Worm (Caenorhabditis elegans): ENCODE measurements around the gene C49C8.5.

C49C8.5 gene

ce11 chrIV:8658122-8658521, 4.7 kb upstream of the C49C8.5 start, which contains the start of gene C49C8.6:
C49C8.6 (minus strand) TSS chrIV:8658222.
- no peak for TF ChIP-seq dmd-6 (GFP tag; IDR thresholded peaks at IDR 0.05)
- TF ChIP-seq F37D6.2 (tag; optimal IDR thresholded peaks at IDR 0.05): no peak
- no peak for TF ChIP-seq ZK546.5 (tag; optimal IDR thresholded peaks at IDR 0.05)
- no peak for TF ChIP-seq gei-8 (GFP tag; optimal IDR thresholded peaks at IDR 0.05)
- TF ChIP-seq ceh-28 (tag; optimal IDR thresholded peaks at IDR 0.05): no peak
- TF ChIP-seq lin-13 (GFP tag; optimal IDR thresholded peaks at IDR 0.05): no peak
- TF ChIP-seq R02D3.7 (tag; optimal IDR thresholded peaks at IDR 0.05): no peak
- TF ChIP-seq nhr-25 (tag; optimal IDR thresholded peaks at IDR 0.05; ENCODE audit: borderline replicate concordance, insufficient read depth): no peak
- no peak for TF ChIP-seq nhr-28 (tag; optimal IDR thresholded peaks at IDR 0.05)
- TF ChIP-seq zag-1 (tag; optimal IDR thresholded peaks at IDR 0.05): no peak
- no peak for TF ChIP-seq zip-2 (tag; optimal IDR thresholded peaks at IDR 0.05)
- no peak for TF ChIP-seq dmd-8 (GFP tag; IDR thresholded peaks at IDR 0.05)
- TF ChIP-seq daf-8 (GFP tag; IDR thresholded peaks at IDR 0.05): no peak
- TF ChIP-seq F10B5.3 (tag; optimal IDR thresholded peaks at IDR 0.05): no peak

ce11 chrIV:8654115-8654628, 708 bp upstream of the C49C8.5 start, which contains the start of gene C49C8.1:
C49C8.1 (plus strand) TSS chrIV:8654578.
- TF ChIP-seq ama-1 (optimal IDR thresholded peaks at IDR 0.05) (no peak), ceh-20 (GFP tag; IDR thresholded peaks at IDR 0.05) (peak; percentile 34; the same call in 1 of the 2 replicates), ceh-82 (tag; optimal IDR thresholded peaks at IDR 0.05) (no peak), php-3 (GFP tag; IDR thresholded peaks at IDR 0.05) (peak; percentile 72), fos-1 (tag; optimal IDR thresholded peaks at IDR 0.05) (no peak), ceh-32 (tag; optimal IDR thresholded peaks at IDR 0.05; ENCODE audit: poor library complexity) (no peak), hif-1 (tag; optimal IDR thresholded peaks at IDR 0.05) (no peak), mxl-2 (GFP tag; conservative IDR thresholded peaks at IDR 0.05) (no peak), zip-11 (GFP tag; IDR thresholded peaks at IDR 0.05) (no peak), daf-8 (GFP tag; IDR thresholded peaks at IDR 0.05) (no peak), hmg-1.1 (GFP tag; IDR thresholded peaks at IDR 0.05) (no peak), unc-130 (GFP tag; optimal IDR thresholded peaks at IDR 0.05) (no peak), unc-62 (GFP tag; optimal IDR thresholded peaks at IDR 0.05 in 1 of 2) (no peak), unc-62 (tag; optimal IDR thresholded peaks at IDR 0.05) (no peak), attf-4 (tag; optimal IDR thresholded peaks at IDR 0.05) (no peak), nhr-28 (tag; optimal IDR thresholded peaks at IDR 0.05) (no peak), nhr-111 (GFP tag; optimal IDR thresholded peaks at IDR 0.05) (no peak), nhr-102 (tag; optimal IDR thresholded peaks at IDR 0.05) (no peak), aha-1 (tag) (peak; percentile 60), daf-12 (tag; optimal IDR thresholded peaks at IDR 0.05) (no peak), dpl-1 (GFP tag; optimal IDR thresholded peaks at IDR 0.05) (no peak), lin-13 (GFP tag; optimal IDR thresholded peaks at IDR 0.05) (no peak), skn-1 (tag; optimal IDR thresholded peaks at IDR 0.05) (no peak), ztf-7 (tag; optimal IDR thresholded peaks at IDR 0.05) (no peak)

- TF ChIP-seq hif-1 (tag; optimal IDR thresholded peaks at IDR 0.05) (no peak), madf-9 (GFP tag; conservative IDR thresholded peaks at IDR 0.05) (no peak), zfp-3 (GFP tag; conservative IDR thresholded peaks at IDR 0.05) (no peak)
Measured at ce11 chrIV:8651835-8652234, 1.6 kb downstream of the C49C8.5 start, which contains the start of gene C49C8.8. C49C8.8 (plus strand) TSS chrIV:8652135.

- TF ChIP-seq madf-5 (GFP tag; IDR thresholded peaks at IDR 0.05) (no peak), daf-16 (GFP tag; optimal IDR thresholded peaks at IDR 0.05) (no peak), daf-16 (tag; optimal IDR thresholded peaks at IDR 0.05) (peak; percentile 66), ces-1 (GFP tag; optimal IDR thresholded peaks at IDR 0.05) (no peak), T20F7.1 (GFP tag; optimal IDR thresholded peaks at IDR 0.05) (peak; percentile 28), ctbp-1 (GFP tag; IDR thresholded peaks at IDR 0.05) (no peak), lin-38 (GFP tag; IDR thresholded peaks at IDR 0.05) (no peak), lin-13 (GFP tag; optimal IDR thresholded peaks at IDR 0.05) (no peak), lin-29 (GFP tag; IDR thresholded peaks at IDR 0.05) (no peak), rbr-2 (tag; optimal IDR thresholded peaks at IDR 0.05) (no peak), ama-1 (optimal IDR thresholded peaks at IDR 0.05) (no peak), hlh-11 (tag; optimal IDR thresholded peaks at IDR 0.05) (peak; percentile 51), egl-27 (tag; optimal IDR thresholded peaks at IDR 0.05) (no peak), tra-1 (GFP tag; IDR thresholded peaks at IDR 0.05) (no peak), F44E2.7 (GFP tag; IDR thresholded peaks at IDR 0.05) (no peak)
Measured at ce11 chrIV:8650696-8651095, 2.8 kb downstream of the C49C8.5 start, which contains the start of gene C49C8.2. C49C8.2 (plus strand) TSS chrIV:8651088.
